Fruit fly (Drosophila melanogaster): ENCODE data around the gene CG13996.
A peak's percentile ranks its signal among the peaks of the same experiment; 100 is the strongest.

- TF ChIP-seq CG11617 (GFP tag; optimal IDR thresholded peaks at IDR 0.05) (peak; percentile 93), bab1 (GFP tag; optimal IDR thresholded peaks at IDR 0.05) (peak; percentile 99), CG5204 (GFP tag; optimal IDR thresholded peaks at IDR 0.05) (no peak)
These were observed 45.2 kb downstream of the CG13996 start, which contains the start of the genes Fbw5 and CG9147 for dm6 chr2L:6065823-6066222.
